Worm (Caenorhabditis elegans) whole organism, L3 larva: ENCODE measurements around the gene moc-2.

Experiments
- lin-39 ChIP-seq: fragments of 150-350 bp; optimal IDR thresholded peaks from 2 replicates; lab custom pipeline; 2018; ENCODE audit warnings: missing biosample characterization, missing genetic modification reagents, missing genetic modification characterization
- lsy-12 ChIP-seq: sonication (generic microtip); optimal IDR thresholded peaks from 2 replicates; lab custom pipeline; 2016; ENCODE audit warnings: mild to moderate bottlenecking, missing genetic modification characterization, missing compliant biosample characterization
- nhr-25 ChIP-seq: sonication (generic microtip); optimal IDR thresholded peaks from 2 replicates; lab custom pipeline; 2017; ENCODE audit warnings: missing biosample characterization, missing genetic modification characterization
- nhr-28 ChIP-seq: fragments of 150-350 bp; optimal IDR thresholded peaks from 2 replicates; lab custom pipeline; 2014; ENCODE audit warnings: missing biosample characterization, missing genetic modification characterization
- unc-39 ChIP-seq: sonication (generic microtip); optimal IDR thresholded peaks from 4 replicates; lab custom pipeline; 2017; ENCODE audit warnings: missing biosample characterization, missing genetic modification characterization

DNA sequence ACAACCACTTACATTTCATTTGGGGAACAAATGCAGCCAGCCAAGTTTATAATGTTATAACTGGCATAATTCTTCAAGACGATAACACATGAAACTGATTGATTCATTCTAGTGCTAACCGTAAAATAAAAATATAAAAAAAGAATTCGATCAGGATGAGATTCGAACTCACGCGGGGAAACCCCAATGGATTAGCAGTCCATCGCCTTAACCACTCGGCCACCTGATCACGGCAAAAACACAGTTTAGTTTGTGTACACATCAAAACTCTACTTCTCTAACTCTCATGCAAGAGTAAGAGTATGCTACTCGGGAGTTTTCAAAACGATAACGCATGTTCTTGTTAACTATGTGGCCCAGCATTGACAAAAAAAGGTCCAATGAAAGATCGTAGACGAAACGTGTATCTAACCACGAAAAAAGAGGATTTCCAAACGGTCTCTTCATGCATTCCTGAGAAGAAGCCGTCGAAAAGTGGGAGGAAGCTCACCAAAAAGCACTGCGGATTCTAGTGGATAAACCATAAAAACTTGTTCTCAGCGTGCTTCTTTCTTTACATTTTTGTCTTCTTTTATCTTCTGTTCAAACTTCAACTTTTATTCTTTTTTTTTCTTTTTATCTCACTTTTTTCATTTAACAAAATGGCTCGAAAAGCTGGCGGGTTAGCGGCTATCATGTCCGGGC, 47.9 kb upstream of the moc-2 start, which contains the start of gene twk-10:
- TF ChIP-seq lin-39 = no peak
- no peak for TF ChIP-seq lsy-12 (tag; lab: Kevin White, UChicago)
- TF ChIP-seq nhr-28 = no peak
- TF ChIP-seq unc-39 (tag; lab: Kevin White, UChicago) = no peak
- no peak for TF ChIP-seq nhr-25 (tag; lab: Kevin White, UChicago)
